Fruit fly (Drosophila melanogaster) whole organism, embryonic: ENCODE measurements around the gene CG31922.

Source experiments
- CHES-1-like ChIP-seq: fragments of 200-800 bp; sonication (Bioruptor generic); optimal IDR thresholded peaks from 2 replicates; lab custom pipeline; 2016; ENCODE audit warnings: missing biosample characterization, missing genetic modification characterization
- NK7.1 ChIP-seq: fragments of 200-800 bp; sonication (Bioruptor generic); optimal IDR thresholded peaks from 3 replicates; lab custom pipeline; 2016; ENCODE audit warnings: missing biosample characterization, missing genetic modification characterization
- ash1 ChIP-seq: fragments of 200-800 bp; sonication (Bioruptor generic); optimal IDR thresholded peaks from 2 replicates; lab custom pipeline; 2018; ENCODE audit warnings: missing biosample characterization, mild to moderate bottlenecking, missing genetic modification characterization
- danr ChIP-seq: fragments of 200-800 bp; sonication (Bioruptor generic); IDR thresholded peaks from 2 replicates; pipeline ENCODE4 v1.3.6; 2022; ENCODE audit warnings: missing biosample characterization, missing genetic modification characterization
- sim ChIP-seq: fragments of 200-800 bp; sonication (Bioruptor generic); IDR thresholded peaks from 2 replicates; pipeline ENCODE4 v1.3.6; 2022; ENCODE audit warnings: missing biosample characterization, missing genetic modification characterization
- ttk ChIP-seq: fragments of 200-800 bp; sonication (Bioruptor generic); IDR thresholded peaks from 2 replicates; pipeline ENCODE4 v2.1.2; 2022; ENCODE audit warnings: missing biosample characterization, missing genetic modification characterization
- vfl ChIP-seq: fragments of 200-800 bp; sonication (Bioruptor generic); optimal IDR thresholded peaks from 2 replicates; lab custom pipeline; 2016; ENCODE audit warnings: missing biosample characterization, missing genetic modification characterization
- vnd ChIP-seq: fragments of 200-800 bp; sonication (Bioruptor generic); IDR thresholded peaks from 3 replicates; pipeline ENCODE4 v1.3.6; 2022; ENCODE audit warnings: missing biosample characterization, missing genetic modification characterization; ENCODE audit not compliant: partially characterized antibody

DNA sequence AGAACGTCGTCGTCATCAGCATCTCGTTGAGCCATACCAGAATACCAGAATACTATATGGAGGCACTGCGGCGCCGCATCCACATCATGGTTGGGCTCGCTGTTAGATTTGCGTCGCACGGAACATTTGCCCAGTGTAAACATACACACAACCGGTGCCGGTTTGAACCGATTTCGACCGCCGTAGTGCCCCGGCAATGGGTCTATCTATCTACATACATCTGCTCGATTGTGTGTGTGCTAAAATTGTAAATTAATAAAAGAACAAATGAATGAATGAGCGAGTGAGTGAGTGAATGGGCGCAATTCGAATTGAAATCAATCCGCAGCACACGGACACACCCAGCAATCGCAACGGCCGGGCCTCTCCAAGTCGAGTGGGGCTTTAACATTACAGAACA lies 44.5 kb upstream of the CG31922 start:
- no peak for TF ChIP-seq ttk
- TF ChIP-seq vnd: no peak
- no peak for TF ChIP-seq vfl (GFP tag; lab: Kevin White, UChicago)
- TF ChIP-seq ash1: no peak
- TF ChIP-seq sim (GFP tag; lab: Robert Waterston, UW): no peak
- no peak for TF ChIP-seq NK7.1 (GFP tag; lab: Kevin White, UChicago)
- no peak for TF ChIP-seq danr
- TF ChIP-seq CHES-1-like: no peak
